Fruit fly (Drosophila melanogaster) whole organism, embryonic: ENCODE measurements around the gene CG7430.

Experiments
- Aef1 ChIP-seq: fragments of 200-800 bp; sonication (Bioruptor generic); IDR thresholded peaks from 3 replicates; pipeline ENCODE4 v1.3.6; 2022; ENCODE audit warnings: missing biosample characterization, missing genetic modification characterization
- Antp ChIP-seq: fragments of 200-800 bp; sonication (Bioruptor generic); optimal IDR thresholded peaks from 3 replicates; lab custom pipeline; 2016; ENCODE audit warnings: missing biosample characterization, missing genetic modification characterization
- Asciz ChIP-seq: fragments of 200-800 bp; sonication (Bioruptor generic); optimal IDR thresholded peaks from 2 replicates; lab custom pipeline; 2017; ENCODE audit warnings: missing biosample characterization, mild to moderate bottlenecking, missing genetic modification characterization, missing genetic modification reagents
- CG10654 ChIP-seq: fragments of 200-800 bp; sonication (Bioruptor generic); optimal IDR thresholded peaks from 2 replicates; lab custom pipeline; 2016; ENCODE audit warnings: missing biosample characterization, missing genetic modification characterization
- CG10979 ChIP-seq: fragments of 200-800 bp; sonication (Bioruptor generic); optimal IDR thresholded peaks from 2 replicates; lab custom pipeline; 2018; ENCODE audit warnings: missing biosample characterization, mild to moderate bottlenecking, missing genetic modification characterization, moderate library complexity
- CG11504 ChIP-seq: fragments of 200-800 bp; sonication (Bioruptor generic); optimal IDR thresholded peaks from 3 replicates; lab custom pipeline; 2019; ENCODE audit warnings: missing biosample characterization, mild to moderate bottlenecking, missing genetic modification characterization, moderate library complexity
- CG14860 ChIP-seq: fragments of 200-800 bp; sonication (Bioruptor generic); IDR thresholded peaks from 3 replicates; pipeline ENCODE4 v1.3.6; 2022; ENCODE audit warnings: missing biosample characterization, missing genetic modification characterization; ENCODE audit not compliant: partially characterized antibody
- CG15073 ChIP-seq: fragments of 200-800 bp; sonication (Bioruptor generic); optimal IDR thresholded peaks from 2 replicates; lab custom pipeline; 2016; ENCODE audit warnings: missing biosample characterization, missing genetic modification characterization
- CG2875 ChIP-seq: fragments of 200-800 bp; sonication (Bioruptor generic); optimal IDR thresholded peaks from 2 replicates; lab custom pipeline; 2017; ENCODE audit warnings: missing biosample characterization, mild to moderate bottlenecking, missing genetic modification characterization, missing genetic modification reagents
- CG2889 ChIP-seq: fragments of 200-800 bp; sonication (Bioruptor generic); IDR thresholded peaks from 3 replicates; pipeline ENCODE4 v1.3.6; 2022; ENCODE audit warnings: missing biosample characterization, missing genetic modification characterization
- CG7556 ChIP-seq: fragments of 200-800 bp; sonication (Bioruptor generic); optimal IDR thresholded peaks from 2 replicates; lab custom pipeline; 2017; ENCODE audit warnings: missing biosample characterization, mild to moderate bottlenecking, missing genetic modification characterization
- CG8290 ChIP-seq, 3 experiments: fragments of 200-800 bp; sonication (Bioruptor generic); optimal IDR thresholded peaks; 2 replicates each; lab custom pipeline; 2016 to 2019; ENCODE audit warnings: missing biosample characterization in 3 of 3, missing genetic modification characterization in 3 of 3, mild to moderate bottlenecking in 2 of 3, moderate library complexity in 1 of 3
- Dek ChIP-seq: fragments of 200-800 bp; sonication (Bioruptor generic); optimal IDR thresholded peaks from 3 replicates; lab custom pipeline; 2019; ENCODE audit warnings: missing biosample characterization, mild to moderate bottlenecking, missing genetic modification characterization, moderate library complexity
- Ets97D ChIP-seq: fragments of 200-800 bp; sonication (Bioruptor generic); optimal IDR thresholded peaks from 3 replicates; lab custom pipeline; 2016; ENCODE audit warnings: missing biosample characterization, missing genetic modification characterization
- HLHmδ ChIP-seq: fragments of 200-800 bp; sonication (Bioruptor generic); optimal IDR thresholded peaks from 2 replicates; lab custom pipeline; 2018; ENCODE audit warnings: missing biosample characterization, mild to moderate bottlenecking, missing genetic modification characterization, moderate library complexity
- Hmr ChIP-seq: fragments of 200-800 bp; sonication (Bioruptor generic); optimal IDR thresholded peaks from 3 replicates; lab custom pipeline; 2017; ENCODE audit warnings: mild to moderate bottlenecking, missing biosample characterization, missing genetic modification reagents, missing genetic modification characterization
- Hmx ChIP-seq: fragments of 200-800 bp; sonication (Bioruptor generic); optimal IDR thresholded peaks from 2 replicates; lab custom pipeline; 2016; ENCODE audit warnings: missing biosample characterization, missing genetic modification characterization
- Lhr ChIP-seq: fragments of 200-800 bp; sonication (Bioruptor generic); optimal IDR thresholded peaks from 3 replicates; lab custom pipeline; 2017; ENCODE audit warnings: mild to moderate bottlenecking, missing biosample characterization, missing genetic modification reagents, missing genetic modification characterization
- MBD-R2 ChIP-seq: fragments of 200-800 bp; sonication (Bioruptor generic); IDR thresholded peaks from 2 replicates; pipeline ENCODE4 v1.3.6; 2022; ENCODE audit warnings: missing biosample characterization, missing genetic modification characterization
- MESR4 ChIP-seq: fragments of 200-800 bp; sonication (Bioruptor generic); optimal IDR thresholded peaks from 2 replicates; lab custom pipeline; 2018; ENCODE audit warnings: missing biosample characterization, mild to moderate bottlenecking, missing genetic modification characterization, moderate library complexity
- Mad ChIP-seq: fragments of 200-800 bp; sonication (Bioruptor generic); optimal IDR thresholded peaks from 2 replicates; lab custom pipeline; 2016; ENCODE audit warnings: missing biosample characterization, missing genetic modification characterization
- Myb ChIP-seq: fragments of 200-800 bp; sonication (Bioruptor generic); optimal IDR thresholded peaks from 2 replicates; lab custom pipeline; 2016; ENCODE audit warnings: missing biosample characterization, missing genetic modification characterization
- NK7.1 ChIP-seq: fragments of 200-800 bp; sonication (Bioruptor generic); optimal IDR thresholded peaks from 3 replicates; lab custom pipeline; 2016; ENCODE audit warnings: missing biosample characterization, missing genetic modification characterization
- Nf-YA ChIP-seq: fragments of 200-800 bp; sonication (Bioruptor generic); IDR thresholded peaks from 2 replicates; pipeline ENCODE4 v1.3.6; 2022; ENCODE audit warnings: missing biosample characterization, missing genetic modification characterization
- Scr ChIP-seq: fragments of 200-800 bp; sonication (Bioruptor generic); IDR thresholded peaks from 2 replicates; pipeline ENCODE4 v1.3.6; 2022; ENCODE audit warnings: missing biosample characterization, missing genetic modification characterization; ENCODE audit not compliant: partially characterized antibody
- Sin3A ChIP-seq: fragments of >200 bp; optimal IDR thresholded peaks from 2 replicates; lab custom pipeline; 2018
- Spps ChIP-seq: fragments of 200-800 bp; sonication (Bioruptor generic); optimal IDR thresholded peaks from 2 replicates; lab custom pipeline; 2018; ENCODE audit warnings: missing biosample characterization, mild to moderate bottlenecking, missing genetic modification characterization
- Stat92E ChIP-seq, 3 experiments: fragments of >200 bp in 2 of 3; fragments of 200-800 bp in 1 of 3; sonication (Bioruptor generic) in 1 of 3; optimal IDR thresholded peaks; 2 replicates each; lab custom pipeline; 2017 to 2019; ENCODE audit warnings: missing biosample characterization in 3 of 3, missing genetic modification characterization in 3 of 3, mild to moderate bottlenecking in 1 of 3, moderate library complexity in 1 of 3
- Taf1 ChIP-seq: fragments of 200-800 bp; sonication (Bioruptor generic); IDR thresholded peaks from 2 replicates; pipeline ENCODE4 v1.3.6; 2022; ENCODE audit warnings: missing biosample characterization, missing genetic modification characterization
- Tbp ChIP-seq: fragments of >200 bp; optimal IDR thresholded peaks from 2 replicates; lab custom pipeline; 2018; ENCODE audit warnings: missing biosample characterization, missing genetic modification characterization
- Trl ChIP-seq, 3 experiments: fragments of >200 bp in 2 of 3; fragments of 200-800 bp in 1 of 3; sonication (Bioruptor generic) in 1 of 3; optimal IDR thresholded peaks; 2 replicates in 1 of 3; 3 replicates in 2 of 3; lab custom pipeline; 2016 to 2017; ENCODE audit warnings: missing biosample characterization in 1 of 3, missing genetic modification characterization in 1 of 3
- Usf ChIP-seq: fragments of 200-800 bp; sonication (Bioruptor generic); optimal IDR thresholded peaks from 2 replicates; lab custom pipeline; 2017; ENCODE audit warnings: missing genotype, missing biosample characterization, missing genetic modification characterization
- Xrp1 ChIP-seq: fragments of 200-800 bp; sonication (Bioruptor generic); IDR thresholded peaks from 2 replicates; pipeline ENCODE4 v1.3.6; 2022; ENCODE audit warnings: missing biosample characterization, missing genetic modification characterization
- ato ChIP-seq: fragments of 200-800 bp; sonication (Bioruptor generic); IDR thresholded peaks from 2 replicates; pipeline ENCODE4 v1.3.6; 2022; ENCODE audit warnings: missing biosample characterization, missing genetic modification characterization; ENCODE audit not compliant: partially characterized antibody
- chn ChIP-seq: fragments of 200-800 bp; sonication (Bioruptor generic); optimal IDR thresholded peaks from 2 replicates; lab custom pipeline; 2016; ENCODE audit warnings: missing biosample characterization, missing genetic modification characterization
- dmrt11E ChIP-seq: fragments of 200-800 bp; sonication (Bioruptor generic); optimal IDR thresholded peaks from 3 replicates; lab custom pipeline; 2018; ENCODE audit warnings: missing biosample characterization, mild to moderate bottlenecking, missing genetic modification characterization, moderate library complexity
- lab ChIP-seq: fragments of 200-800 bp; sonication (Bioruptor generic); optimal IDR thresholded peaks from 3 replicates; lab custom pipeline; 2017; ENCODE audit warnings: missing biosample characterization, missing genetic modification characterization, mild to moderate bottlenecking, moderate library complexity, missing genetic modification reagents
- luna ChIP-seq: fragments of 200-800 bp; sonication (Bioruptor generic); optimal IDR thresholded peaks from 2 replicates; lab custom pipeline; 2016; ENCODE audit warnings: missing biosample characterization, missing genetic modification characterization
- nerfin-1 ChIP-seq: fragments of 200-800 bp; sonication (Bioruptor generic); optimal IDR thresholded peaks from 3 replicates; lab custom pipeline; 2019; ENCODE audit warnings: missing biosample characterization, mild to moderate bottlenecking, missing genetic modification characterization, moderate library complexity
- p53 ChIP-seq: fragments of 200-800 bp; sonication (Bioruptor generic); optimal IDR thresholded peaks from 2 replicates; lab custom pipeline; 2016; ENCODE audit warnings: missing biosample characterization, missing genetic modification characterization
- rib ChIP-seq: fragments of 200-800 bp; sonication (Bioruptor generic); IDR thresholded peaks from 2 replicates; pipeline ENCODE4 v1.3.6; 2022; ENCODE audit warnings: missing biosample characterization, missing genetic modification characterization
- salm ChIP-seq: fragments of 200-800 bp; sonication (Bioruptor generic); optimal IDR thresholded peaks from 2 replicates; lab custom pipeline; 2018; ENCODE audit warnings: missing biosample characterization, mild to moderate bottlenecking, missing genetic modification characterization
- sima ChIP-seq: fragments of 200-800 bp; sonication (Bioruptor generic); optimal IDR thresholded peaks from 2 replicates; lab custom pipeline; 2016; ENCODE audit warnings: missing biosample characterization, missing genetic modification characterization
- slou ChIP-seq: fragments of 200-800 bp; sonication (Bioruptor generic); optimal IDR thresholded peaks from 3 replicates; lab custom pipeline; 2016; ENCODE audit warnings: missing biosample characterization, missing genetic modification characterization
- sob ChIP-seq: fragments of 200-800 bp; sonication (Bioruptor generic); IDR thresholded peaks from 2 replicates; pipeline ENCODE4 v1.3.6; 2022; ENCODE audit warnings: missing biosample characterization, missing genetic modification characterization
- sug ChIP-seq: fragments of 200-800 bp; optimal IDR thresholded peaks from 2 replicates; lab custom pipeline; 2019; ENCODE audit warnings: missing biosample characterization, mild to moderate bottlenecking, missing genetic modification characterization, moderate library complexity
- twi ChIP-seq: fragments of 200-800 bp; optimal IDR thresholded peaks from 2 replicates; lab custom pipeline; 2019; ENCODE audit warnings: missing biosample characterization, mild to moderate bottlenecking, missing genetic modification characterization, moderate library complexity
- usp ChIP-seq: fragments of >200 bp; optimal IDR thresholded peaks from 2 replicates; lab custom pipeline; 2017; ENCODE audit warnings: missing biosample characterization, missing genetic modification characterization
- wor ChIP-seq: fragments of 200-800 bp; sonication (Bioruptor generic); IDR thresholded peaks from 2 replicates; pipeline ENCODE4 v1.3.6; 2022; ENCODE audit warnings: missing biosample characterization, missing genetic modification characterization

The CG7430 gene

DNA sequence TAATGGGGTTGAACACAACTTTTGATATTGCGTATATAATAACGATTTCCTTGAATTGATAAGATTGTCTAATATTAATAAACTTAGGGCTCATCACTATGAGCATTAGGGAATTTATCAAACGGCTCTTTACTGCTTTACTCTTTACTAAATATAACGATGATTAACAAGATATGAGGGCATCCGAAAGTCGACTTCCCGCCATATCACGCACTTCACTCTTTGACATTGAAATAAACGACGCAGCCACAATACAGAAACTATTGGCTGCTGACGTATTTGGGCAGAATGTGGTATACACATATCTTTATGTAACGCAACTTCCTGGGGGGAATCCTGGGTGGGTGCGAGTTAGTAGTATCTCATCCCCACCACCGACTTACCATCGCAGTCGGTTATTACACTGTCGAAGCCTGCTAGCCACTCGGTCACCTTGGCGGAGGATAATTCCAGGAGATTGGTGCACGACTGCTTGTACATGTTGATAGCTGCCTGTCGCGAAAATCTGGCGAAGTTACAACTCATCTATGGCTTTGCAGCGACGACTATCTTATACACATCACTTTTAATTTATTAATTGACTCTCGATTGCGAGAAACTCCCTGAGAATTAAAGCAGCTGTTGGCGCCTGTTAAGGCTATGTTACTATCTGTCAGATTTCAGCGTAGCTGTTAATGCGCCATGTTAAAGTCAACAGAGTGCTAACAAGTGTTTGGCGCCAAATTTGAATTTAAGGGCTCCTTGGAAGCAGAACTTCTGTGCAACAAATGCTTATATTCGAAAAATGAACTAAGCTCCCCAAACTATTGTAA, 3.6 kb upstream of the CG7430 start, which contains the start of gene CG5567 (continued):
- TF ChIP-seq CG2889 (GFP tag; lab: Robert Waterston, UW): no peak
- TF ChIP-seq Scr (GFP tag; lab: Robert Waterston, UW): no peak
- no peak for TF ChIP-seq Taf1 (GFP tag; lab: Robert Waterston, UW)
- TF ChIP-seq Lhr (GFP tag; lab: Kevin White, UChicago): no peak
- no peak for TF ChIP-seq Asciz (GFP tag; lab: Kevin White, UChicago)
- TF ChIP-seq wor (GFP tag; lab: Robert Waterston, UW): no peak
- TF ChIP-seq Dek: no peak
- TF ChIP-seq p53 (GFP tag; lab: Kevin White, UChicago): no peak
- TF ChIP-seq CG8290 (GFP tag; optimal IDR thresholded peaks at IDR 0.05; lab: Kevin White, UChicago): no peak
- peak in 1 of 2 experiments; percentile 33 for TF ChIP-seq CG8290 (tag; optimal IDR thresholded peaks at IDR 0.05; lab: Kevin White, UChicago)
- TF ChIP-seq chn (GFP tag; lab: Kevin White, UChicago): no peak
- TF ChIP-seq dmrt11E (tag; lab: Kevin White, UChicago): no peak
- no peak for TF ChIP-seq CG11504 (tag; lab: Kevin White, UChicago)
- no peak for TF ChIP-seq Mad (GFP tag; lab: Kevin White, UChicago)
- no peak for TF ChIP-seq Stat92E (GFP tag; optimal IDR thresholded peaks at IDR 0.05; lab: Kevin White, UChicago)
- no peak for TF ChIP-seq Spps (tag; lab: Kevin White, UChicago)
- no peak for TF ChIP-seq sob (GFP tag; lab: Robert Waterston, UW)
- TF ChIP-seq sima (GFP tag; lab: Kevin White, UChicago): no peak
- TF ChIP-seq Nf-YA (GFP tag; lab: Robert Waterston, UW): no peak
- TF ChIP-seq HLHmδ (GFP tag; lab: Kevin White, UChicago): no peak
- no peak for TF ChIP-seq Sin3A (lab: Kevin White, UChicago)
- TF ChIP-seq nerfin-1 (tag; lab: Kevin White, UChicago): no peak
- no peak for TF ChIP-seq CG15073 (GFP tag; lab: Kevin White, UChicago)
- no peak for TF ChIP-seq Antp (GFP tag; lab: Kevin White, UChicago)
- no peak for TF ChIP-seq Hmr (GFP tag; lab: Kevin White, UChicago)
- TF ChIP-seq rib (GFP tag; lab: Robert Waterston, UW): 0 out of 2 replicates have a peak, but pooled peaks have one; percentile 21
- TF ChIP-seq twi (tag; lab: Kevin White, UChicago): no peak
- TF ChIP-seq sug: peak; percentile 36
- TF ChIP-seq MESR4 (GFP tag; lab: Kevin White, UChicago): peak; percentile 74
- no peak for TF ChIP-seq Myb (GFP tag; lab: Kevin White, UChicago)
- no peak for TF ChIP-seq Usf (GFP tag; lab: Kevin White, UChicago)
- TF ChIP-seq slou (GFP tag; lab: Kevin White, UChicago): no peak
- no peak for TF ChIP-seq Aef1 (GFP tag; lab: Robert Waterston, UW)
- TF ChIP-seq Trl (optimal IDR thresholded peaks at IDR 0.05; lab: Kevin White, UChicago): no peak
- TF ChIP-seq Trl (GFP tag; optimal IDR thresholded peaks at IDR 0.05; lab: Kevin White, UChicago): no peak
- no peak for TF ChIP-seq Tbp
- no peak for TF ChIP-seq ato (GFP tag; lab: Robert Waterston, UW)
- no peak for TF ChIP-seq usp
- TF ChIP-seq NK7.1 (GFP tag; lab: Kevin White, UChicago): no peak
- TF ChIP-seq lab (GFP tag; lab: Kevin White, UChicago): peak; percentile 42
- TF ChIP-seq luna (GFP tag; lab: Kevin White, UChicago): no peak
- TF ChIP-seq CG7556: no peak
- TF ChIP-seq CG2875 (GFP tag; lab: Kevin White, UChicago): no peak
- TF ChIP-seq CG10654: no peak
- no peak for TF ChIP-seq CG14860
- TF ChIP-seq Hmx (GFP tag; lab: Kevin White, UChicago): no peak
- peak; percentile 26; the same call in 1 of the 2 replicates for TF ChIP-seq Xrp1 (GFP tag; lab: Robert Waterston, UW)
- peak; percentile 16 for TF ChIP-seq Ets97D
- no peak for TF ChIP-seq CG10979 (tag; lab: Kevin White, UChicago)
- no peak for TF ChIP-seq salm (tag; lab: Kevin White, UChicago)
- 0 out of 2 replicates have a peak, but pooled peaks have one; percentile 41 for TF ChIP-seq MBD-R2
